Fruit fly (Drosophila melanogaster): ENCODE measurements around the gene CG13950.

CG13950 gene

DNA sequence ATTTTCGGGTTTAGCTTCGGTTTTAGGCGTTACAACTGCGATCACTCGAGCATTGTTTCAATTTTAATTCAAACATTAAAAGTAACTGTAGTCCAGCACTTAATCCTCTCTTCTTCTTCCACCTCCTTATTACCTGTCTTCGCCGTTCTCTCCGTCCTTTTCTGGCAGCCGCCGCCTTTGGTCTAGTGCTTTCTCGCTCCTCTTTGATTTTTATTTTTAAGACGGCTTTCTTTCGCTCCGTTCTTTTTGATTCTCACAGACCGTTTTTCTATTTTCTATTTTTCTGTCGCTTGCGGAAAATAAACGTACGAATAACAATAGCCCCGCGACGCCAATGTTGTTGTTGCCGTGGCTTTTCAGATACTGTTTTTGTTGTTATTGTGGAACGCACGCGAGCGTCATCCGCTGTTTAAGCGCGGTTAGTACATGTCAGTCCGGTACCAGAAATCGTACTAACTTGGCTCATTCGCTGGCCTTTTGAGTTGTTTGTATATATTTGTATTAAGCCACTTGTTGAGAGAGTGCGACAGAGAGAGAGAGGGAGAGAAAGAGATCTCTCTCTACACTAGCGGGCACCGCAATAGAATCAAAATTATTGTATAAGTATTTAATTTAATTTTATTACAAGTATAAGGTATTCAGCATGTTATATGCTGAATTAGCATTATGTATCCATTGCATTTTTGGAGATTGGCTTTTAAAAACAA, 8.1 kb downstream of the CG13950 start, which contains the start of gene aru (continued):
- no peak for TF ChIP-seq Poxn (GFP tag; IDR thresholded peaks at IDR 0.05)
- no peak for TF ChIP-seq disco-r (GFP tag; optimal IDR thresholded peaks at IDR 0.05)
- TF ChIP-seq Dfd (GFP tag; optimal IDR thresholded peaks at IDR 0.05) = no peak
- TF ChIP-seq CG43689 (GFP tag; IDR thresholded peaks at IDR 0.05) = no peak
- no peak for TF ChIP-seq CG31224 (GFP tag; IDR thresholded peaks at IDR 0.05)
- TF ChIP-seq ems (GFP tag; optimal IDR thresholded peaks at IDR 0.05) = no peak
- TF ChIP-seq Sin3A (optimal IDR thresholded peaks at IDR 0.05) = no peak
- TF ChIP-seq tio (GFP tag; optimal IDR thresholded peaks at IDR 0.05) = no peak
- no peak for TF ChIP-seq CG2116 (GFP tag; optimal IDR thresholded peaks at IDR 0.05)
- 0 out of 2 replicates have a peak, but pooled peaks have one; percentile 16 for TF ChIP-seq bbx (GFP tag; IDR thresholded peaks at IDR 0.05; ENCODE audit: partially characterized antibody)
- TF ChIP-seq seq (GFP tag; IDR thresholded peaks at IDR 0.05) = 0 out of 2 replicates have a peak, but pooled peaks have one; percentile 15
- TF ChIP-seq CG32767 (GFP tag; IDR thresholded peaks at IDR 0.05) = 0 out of 2 replicates have a peak, but pooled peaks have one; percentile 36
- peak; percentile 3 for TF ChIP-seq CTCF (GFP tag; optimal IDR thresholded peaks at IDR 0.05)
- TF ChIP-seq CG14014 (GFP tag; IDR thresholded peaks at IDR 0.05) = peak; percentile 16; the same call in 1 of the 2 replicates
- no peak for TF ChIP-seq CG10959 (GFP tag; IDR thresholded peaks at IDR 0.05)
- no peak for TF ChIP-seq peb (GFP tag; IDR thresholded peaks at IDR 0.05)
- TF ChIP-seq tap (tag; optimal IDR thresholded peaks at IDR 0.05) = peak; percentile 46
- TF ChIP-seq TFAM (GFP tag; optimal IDR thresholded peaks at IDR 0.05) = no peak
- no peak for TF ChIP-seq al (GFP tag; IDR thresholded peaks at IDR 0.05)
- TF ChIP-seq HmgD (GFP tag; optimal IDR thresholded peaks at IDR 0.05) = peak; percentile 22
- no peak for TF ChIP-seq CG7271 (tag; optimal IDR thresholded peaks at IDR 0.05)
- peak; percentile 58 for TF ChIP-seq PHDP (tag; optimal IDR thresholded peaks at IDR 0.05)
- TF ChIP-seq Hr51 (GFP tag; optimal IDR thresholded peaks at IDR 0.05) = peak in 1 of 2 experiments; percentile 11
- TF ChIP-seq Fer3 (tag; optimal IDR thresholded peaks at IDR 0.05) = no peak
- no peak for TF ChIP-seq CG4424 (GFP tag; optimal IDR thresholded peaks at IDR 0.05)
- peak; percentile 62 for TF ChIP-seq BtbVII (GFP tag; optimal IDR thresholded peaks at IDR 0.05)
- TF ChIP-seq pb (GFP tag; optimal IDR thresholded peaks at IDR 0.05) = no peak
- peak; percentile 63 for TF ChIP-seq scrt (GFP tag; optimal IDR thresholded peaks at IDR 0.05)
- TF ChIP-seq NfI (GFP tag; optimal IDR thresholded peaks at IDR 0.05) = no peak
- TF ChIP-seq Xbp1 (GFP tag; optimal IDR thresholded peaks at IDR 0.05) = peak; percentile 12
- TF ChIP-seq CG2678 (tag; optimal IDR thresholded peaks at IDR 0.05) = peak; percentile 48
- peak; percentile 27 for TF ChIP-seq Nf-YC (tag; optimal IDR thresholded peaks at IDR 0.05)
- TF ChIP-seq Camta (GFP tag; optimal IDR thresholded peaks at IDR 0.05) = no peak
- TF ChIP-seq CG7839 (tag; optimal IDR thresholded peaks at IDR 0.05) = peak; percentile 42
- TF ChIP-seq CG6854 (GFP tag; optimal IDR thresholded peaks at IDR 0.05) = peak; percentile 43
- TF ChIP-seq CG6683 (GFP tag; optimal IDR thresholded peaks at IDR 0.05) = no peak
- no peak for TF ChIP-seq Dek (tag; optimal IDR thresholded peaks at IDR 0.05)
- peak in 1 of 3 experiments; percentile 20 for TF ChIP-seq lola (GFP tag; optimal IDR thresholded peaks at IDR 0.05)
- TF ChIP-seq Med (GFP tag) = peak; percentile 86
- TF ChIP-seq CHES-1-like (GFP tag; optimal IDR thresholded peaks at IDR 0.05) = peak; percentile 11
- TF ChIP-seq CG11398 (GFP tag; optimal IDR thresholded peaks at IDR 0.05) = no peak
- TF ChIP-seq z (GFP tag; IDR thresholded peaks at IDR 0.05) = peak; percentile 87
- peak; percentile 11 for TF ChIP-seq Deaf1 (tag; optimal IDR thresholded peaks at IDR 0.05)
- no peak for TF ChIP-seq dati (GFP tag; IDR thresholded peaks at IDR 0.05)
- TF ChIP-seq insv (GFP tag; optimal IDR thresholded peaks at IDR 0.05) = peak in 1 of 2 experiments; percentile 4
- TF ChIP-seq da (GFP tag; optimal IDR thresholded peaks at IDR 0.05) = no peak
- TF ChIP-seq D19B (GFP tag; optimal IDR thresholded peaks at IDR 0.05) = no peak
- no peak for TF ChIP-seq CG14965 (GFP tag; optimal IDR thresholded peaks at IDR 0.05; ENCODE audit: borderline replicate concordance)
- peak; percentile 38; the same call in 1 of the 2 replicates for TF ChIP-seq sob (GFP tag; IDR thresholded peaks at IDR 0.05)
- no peak for TF ChIP-seq CG12236 (GFP tag; optimal IDR thresholded peaks at IDR 0.05)

All from whole organism, embryonic.